Worm (Caenorhabditis elegans): Measurements from ENCODE around the gene oac-46.

The oac-46 gene

ce11 chrII:8835857-8836256 lies 16.0 kb downstream of the oac-46 start, which contains the start of gene F46C5.4:
TSS of gene F46C5.4 (plus strand) at chrII:8836078.
- TF ChIP-seq unc-62 (GFP tag; optimal IDR thresholded peaks at IDR 0.05 in 1 of 2), result peak in 1 of 2 experiments; percentile 35
- no peak for TF ChIP-seq unc-62 (tag; optimal IDR thresholded peaks at IDR 0.05)
- TF ChIP-seq egl-27 (tag; optimal IDR thresholded peaks at IDR 0.05), result no peak
- TF ChIP-seq fkh-10 (GFP tag; optimal IDR thresholded peaks at IDR 0.05), result peak; percentile 76
- TF ChIP-seq dve-1 (tag; optimal IDR thresholded peaks at IDR 0.05; ENCODE audit: insufficient read depth), result no peak
- TF ChIP-seq fos-1 (tag; optimal IDR thresholded peaks at IDR 0.05), result no peak
- no peak for TF ChIP-seq ceh-32 (tag; optimal IDR thresholded peaks at IDR 0.05; ENCODE audit: poor library complexity)
- TF ChIP-seq T20F7.1 (GFP tag; optimal IDR thresholded peaks at IDR 0.05), result no peak
- TF ChIP-seq ama-1 (optimal IDR thresholded peaks at IDR 0.05), result no peak

ce11 chrII:8832941-8833340 lies 19.0 kb downstream of the oac-46 start:
- TF ChIP-seq daf-8 (GFP tag; IDR thresholded peaks at IDR 0.05) (no peak), aha-1 (tag) (peak; percentile 94), duxl-1 (tag; optimal IDR thresholded peaks at IDR 0.05; ENCODE audit: poor library complexity) (no peak), ama-1 (optimal IDR thresholded peaks at IDR 0.05) (no peak)

- TF ChIP-seq pqm-1 (tag; optimal IDR thresholded peaks at IDR 0.05) (no peak), ctbp-1 (GFP tag; IDR thresholded peaks at IDR 0.05) (0 out of 2 replicates have a peak, but pooled peaks have one; percentile 37), lin-15B (tag; optimal IDR thresholded peaks at IDR 0.05) (no peak), set-16 (GFP tag; IDR thresholded peaks at IDR 0.05) (no peak), aha-1 (tag) (peak; percentile 20), spr-1 (tag; optimal IDR thresholded peaks at IDR 0.05) (no peak), dmd-6 (GFP tag; IDR thresholded peaks at IDR 0.05) (no peak), nhr-11 (tag; optimal IDR thresholded peaks at IDR 0.05) (no peak)
These were observed 21.0 kb downstream of the oac-46 start for ce11 chrII:8830917-8831316.

DNA sequence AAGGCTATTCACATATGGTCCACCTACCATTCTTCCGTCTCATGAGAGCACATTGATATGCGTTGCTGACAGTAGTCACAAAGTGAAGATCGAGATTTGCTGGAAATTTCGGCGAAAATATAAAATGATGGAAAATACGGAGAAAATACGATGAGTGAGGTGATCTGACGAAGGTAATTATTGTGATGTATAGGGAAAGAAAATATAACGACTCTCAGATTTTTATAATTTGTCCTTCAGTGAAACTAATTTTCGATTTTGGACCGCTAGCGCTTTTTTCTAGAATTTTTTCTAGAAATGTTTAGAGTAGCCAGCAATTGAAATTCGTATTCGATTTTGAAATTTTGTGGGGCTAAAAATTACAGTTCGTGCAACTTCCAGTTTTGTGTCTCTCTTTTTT lies 22.7 kb downstream of the oac-46 start, which contains the start of gene F46C5.2:
TSS of gene F46C5.2 (minus strand) at position 101 of the 400 bp plus-strand sequence.
- TF ChIP-seq ces-1 (GFP tag; optimal IDR thresholded peaks at IDR 0.05) (no peak), R02D3.7 (tag; optimal IDR thresholded peaks at IDR 0.05) (no peak), T26A8.4 (GFP tag; IDR thresholded peaks at IDR 0.05) (no peak), unc-39 (tag; optimal IDR thresholded peaks at IDR 0.05) (no peak), zip-11 (GFP tag; IDR thresholded peaks at IDR 0.05) (no peak), daf-12 (tag; optimal IDR thresholded peaks at IDR 0.05) (no peak), F37D6.2 (tag; optimal IDR thresholded peaks at IDR 0.05) (no peak), nhr-10 (tag; optimal IDR thresholded peaks at IDR 0.05) (no peak), lin-1 (GFP tag; IDR thresholded peaks at IDR 0.05) (no peak), fos-1 (tag; optimal IDR thresholded peaks at IDR 0.05) (no peak), gei-8 (GFP tag; optimal IDR thresholded peaks at IDR 0.05) (no peak), ceh-32 (tag; optimal IDR thresholded peaks at IDR 0.05; ENCODE audit: poor library complexity) (no peak), mep-1 (tag; optimal IDR thresholded peaks at IDR 0.05) (no peak), mxl-2 (GFP tag; conservative IDR thresholded peaks at IDR 0.05) (no peak), ama-1 (optimal IDR thresholded peaks at IDR 0.05) (no peak), Y75B8A.6 (GFP tag; IDR thresholded peaks at IDR 0.05) (no peak), Y48G9A.11 (GFP tag; IDR thresholded peaks at IDR 0.05) (no peak), lin-39 (tag; optimal IDR thresholded peaks at IDR 0.05) (no peak), pqm-1 (tag; optimal IDR thresholded peaks at IDR 0.05) (no peak), set-16 (GFP tag; IDR thresholded peaks at IDR 0.05) (no peak)

- TF ChIP-seq hlh-11 (tag; optimal IDR thresholded peaks at IDR 0.05) (no peak), ama-1 (optimal IDR thresholded peaks at IDR 0.05) (no peak), ces-1 (GFP tag; optimal IDR thresholded peaks at IDR 0.05) (no peak), tra-1 (GFP tag; IDR thresholded peaks at IDR 0.05) (no peak), mxl-3 (GFP tag; optimal IDR thresholded peaks at IDR 0.05) (no peak), dmd-8 (GFP tag; IDR thresholded peaks at IDR 0.05) (no peak), cey-2 (tag; optimal IDR thresholded peaks at IDR 0.05; ENCODE audit: borderline replicate concordance, insufficient read depth) (no peak), nhr-102 (tag; optimal IDR thresholded peaks at IDR 0.05) (no peak), snpc-1.2 (GFP tag; IDR thresholded peaks at IDR 0.05) (no peak), D1046.2 (GFP tag; IDR thresholded peaks at IDR 0.05) (no peak), Y48G9A.11 (GFP tag; IDR thresholded peaks at IDR 0.05) (no peak), R02D3.7 (tag; optimal IDR thresholded peaks at IDR 0.05) (no peak), zag-1 (tag; optimal IDR thresholded peaks at IDR 0.05) (no peak), zip-2 (tag; optimal IDR thresholded peaks at IDR 0.05) (no peak)
These were observed 26.1 kb downstream of the oac-46 start, which contains the start of gene nas-25 for ce11 chrII:8825769-8826168. TSS of gene nas-25 (plus strand) at chrII:8826069.

Measured in whole organism, L4 larva.